Worm (Caenorhabditis elegans): ENCODE measurements around the gene K02E11.7.

- TF ChIP-seq lin-11 (tag; optimal IDR thresholded peaks at IDR 0.05) (no peak), nhr-12 (tag; optimal IDR thresholded peaks at IDR 0.05) (no peak), lin-39 (tag; optimal IDR thresholded peaks at IDR 0.05) (no peak), R02D3.7 (tag; optimal IDR thresholded peaks at IDR 0.05) (no peak), unc-62 (GFP tag; optimal IDR thresholded peaks at IDR 0.05) (no peak), nhr-237 (tag; optimal IDR thresholded peaks at IDR 0.05) (no peak), nhr-25 (tag; optimal IDR thresholded peaks at IDR 0.05) (no peak), nhr-77 (tag; optimal IDR thresholded peaks at IDR 0.05) (no peak), aly-2 (tag; optimal IDR thresholded peaks at IDR 0.05) (no peak), ZK546.5 (tag; optimal IDR thresholded peaks at IDR 0.05) (no peak)
Measured at ce11 chrV:14246761-14247160, 7.4 kb downstream of the K02E11.7 start, which contains the start of gene K02E11.3.

All from whole organism, L2 larva.